Fruit fly (Drosophila melanogaster) whole organism, embryonic: ENCODE measurements around the gene swa.

ENCODE experiments used
- CG1024 ChIP-seq: fragments of 200-800 bp; sonication (Bioruptor generic); IDR thresholded peaks from 2 replicates; pipeline ENCODE4 v1.3.6; 2022; ENCODE audit warnings: missing biosample characterization, missing genetic modification characterization
- CG10267 ChIP-seq: fragments of 200-800 bp; sonication (Bioruptor generic); optimal IDR thresholded peaks from 2 replicates; lab custom pipeline; 2018; ENCODE audit warnings: missing biosample characterization, mild to moderate bottlenecking, missing genetic modification characterization, moderate library complexity
- CG12236 ChIP-seq: fragments of 200-800 bp; sonication (Bioruptor generic); optimal IDR thresholded peaks from 2 replicates; lab custom pipeline; 2016; ENCODE audit warnings: missing biosample characterization, missing genetic modification characterization
- CG1233 ChIP-seq: fragments of 200-800 bp; sonication (Bioruptor generic); optimal IDR thresholded peaks from 4 replicates; lab custom pipeline; 2018; ENCODE audit warnings: missing biosample characterization, mild to moderate bottlenecking, missing genetic modification characterization
- CG12744 ChIP-seq: fragments of 200-800 bp; sonication (Bioruptor generic); optimal IDR thresholded peaks from 2 replicates; lab custom pipeline; 2016; ENCODE audit warnings: missing biosample characterization, missing genetic modification characterization
- CG12769 ChIP-seq: fragments of 200-800 bp; sonication (Bioruptor generic); optimal IDR thresholded peaks from 2 replicates; lab custom pipeline; 2019; ENCODE audit warnings: missing biosample characterization, mild to moderate bottlenecking, missing genetic modification characterization, moderate library complexity
- CG13424 ChIP-seq: fragments of 200-800 bp; sonication (Bioruptor generic); optimal IDR thresholded peaks from 2 replicates; lab custom pipeline; 2019; ENCODE audit warnings: missing biosample characterization, mild to moderate bottlenecking, missing genetic modification characterization, moderate library complexity
- CG15269 ChIP-seq: fragments of 200-800 bp; sonication (Bioruptor generic); optimal IDR thresholded peaks from 2 replicates; lab custom pipeline; 2018; ENCODE audit warnings: missing biosample characterization, mild to moderate bottlenecking, missing genetic modification characterization, moderate library complexity
- CG1529 ChIP-seq: fragments of 200-800 bp; sonication (Bioruptor generic); optimal IDR thresholded peaks from 3 replicates; lab custom pipeline; 2018; ENCODE audit warnings: missing biosample characterization, missing genetic modification characterization
- CG15514 ChIP-seq: fragments of 200-800 bp; sonication (Bioruptor generic); optimal IDR thresholded peaks from 3 replicates; lab custom pipeline; 2017; ENCODE audit warnings: missing biosample characterization, missing genetic modification characterization, mild to moderate bottlenecking, moderate library complexity, missing genetic modification reagents
- CG16813 ChIP-seq: fragments of 200-800 bp; sonication (Bioruptor generic); IDR thresholded peaks from 3 replicates; pipeline ENCODE4 v1.3.6; 2022; ENCODE audit warnings: missing biosample characterization, missing genetic modification characterization; ENCODE audit not compliant: partially characterized antibody
- CG2116 ChIP-seq: fragments of 200-800 bp; sonication (Bioruptor generic); optimal IDR thresholded peaks from 3 replicates; lab custom pipeline; 2018; ENCODE audit warnings: missing biosample characterization, mild to moderate bottlenecking, missing genetic modification characterization
- CG2875 ChIP-seq: fragments of 200-800 bp; sonication (Bioruptor generic); optimal IDR thresholded peaks from 2 replicates; lab custom pipeline; 2017; ENCODE audit warnings: missing biosample characterization, mild to moderate bottlenecking, missing genetic modification characterization, missing genetic modification reagents
- CG30403 ChIP-seq: fragments of 200-800 bp; sonication (Bioruptor generic); optimal IDR thresholded peaks from 3 replicates; lab custom pipeline; 2016; ENCODE audit warnings: missing biosample characterization, missing genetic modification characterization
- CG34224 ChIP-seq: fragments of 200-800 bp; sonication (Bioruptor generic); IDR thresholded peaks from 3 replicates; pipeline ENCODE4 v1.3.6; 2022; ENCODE audit warnings: missing biosample characterization, missing genetic modification characterization; ENCODE audit not compliant: partially characterized antibody
- CG34376 ChIP-seq: fragments of 200-800 bp; sonication (Bioruptor generic); optimal IDR thresholded peaks from 2 replicates; lab custom pipeline; 2018; ENCODE audit warnings: missing biosample characterization, mild to moderate bottlenecking, missing genetic modification characterization
- CG3847 ChIP-seq: fragments of 200-800 bp; sonication (Bioruptor generic); IDR thresholded peaks from 2 replicates; pipeline ENCODE4 v1.3.6; 2022; ENCODE audit warnings: missing biosample characterization, missing genetic modification characterization
- CG4617 ChIP-seq: fragments of 200-800 bp; sonication (Bioruptor generic); optimal IDR thresholded peaks from 3 replicates; lab custom pipeline; 2016; ENCODE audit warnings: missing biosample characterization, missing genetic modification characterization, borderline replicate concordance
- CG4854 ChIP-seq: fragments of 200-800 bp; sonication (Bioruptor generic); optimal IDR thresholded peaks from 2 replicates; lab custom pipeline; 2016; ENCODE audit warnings: missing biosample characterization, missing genetic modification characterization, inconsistent platforms
- CG9609 ChIP-seq: fragments of 200-800 bp; sonication (Bioruptor generic); optimal IDR thresholded peaks from 3 replicates; lab custom pipeline; 2016; ENCODE audit warnings: missing biosample characterization, missing genetic modification characterization
- CoRest ChIP-seq: fragments of 200-800 bp; sonication (Bioruptor generic); optimal IDR thresholded peaks from 3 replicates; lab custom pipeline; 2018; ENCODE audit warnings: missing biosample characterization, mild to moderate bottlenecking, missing genetic modification characterization, moderate library complexity
- Fer1 ChIP-seq: fragments of 200-800 bp; sonication (Bioruptor generic); optimal IDR thresholded peaks from 2 replicates; lab custom pipeline; 2017; ENCODE audit warnings: missing biosample characterization, mild to moderate bottlenecking, missing genetic modification characterization
- HLHmδ ChIP-seq: fragments of 200-800 bp; sonication (Bioruptor generic); optimal IDR thresholded peaks from 2 replicates; lab custom pipeline; 2018; ENCODE audit warnings: missing biosample characterization, mild to moderate bottlenecking, missing genetic modification characterization, moderate library complexity
- Hr3 ChIP-seq: fragments of 200-800 bp; sonication (Bioruptor generic); optimal IDR thresholded peaks from 3 replicates; lab custom pipeline; 2016; ENCODE audit warnings: missing biosample characterization, missing genetic modification characterization
- Hr51 ChIP-seq, 2 experiments: fragments of 200-800 bp; sonication (Bioruptor generic); optimal IDR thresholded peaks; 2 replicates in 1 of 2; 3 replicates in 1 of 2; lab custom pipeline; 2016 to 2018; ENCODE audit warnings: missing biosample characterization in 2 of 2, missing genetic modification characterization in 2 of 2, mild to moderate bottlenecking in 1 of 2, moderate library complexity in 1 of 2
- Med ChIP-seq: fragments of 200-800 bp; sonication (Bioruptor generic); peaks from one replicate; lab custom pipeline; 2016; ENCODE audit warnings: missing biosample characterization, missing genetic modification characterization, mild to moderate bottlenecking, inconsistent platforms, moderate library complexity
- NC2β ChIP-seq: fragments of 200-800 bp; sonication (Bioruptor generic); optimal IDR thresholded peaks from 2 replicates; lab custom pipeline; 2016; ENCODE audit warnings: missing biosample characterization, missing genetic modification characterization
- Tbp ChIP-seq: fragments of >200 bp; optimal IDR thresholded peaks from 2 replicates; lab custom pipeline; 2018; ENCODE audit warnings: missing biosample characterization, missing genetic modification characterization
- Trl ChIP-seq, 3 experiments: fragments of >200 bp in 2 of 3; fragments of 200-800 bp in 1 of 3; sonication (Bioruptor generic) in 1 of 3; optimal IDR thresholded peaks; 2 replicates in 1 of 3; 3 replicates in 2 of 3; lab custom pipeline; 2016 to 2017; ENCODE audit warnings: missing biosample characterization in 1 of 3, missing genetic modification characterization in 1 of 3
- al ChIP-seq: fragments of 200-800 bp; sonication (Bioruptor generic); IDR thresholded peaks from 2 replicates; pipeline ENCODE4 v1.3.6; 2022; ENCODE audit warnings: missing biosample characterization, missing genetic modification characterization
- ci ChIP-seq: fragments of 200-800 bp; sonication (Bioruptor generic); IDR thresholded peaks from 3 replicates; pipeline ENCODE4 v1.3.6; 2022; ENCODE audit warnings: missing biosample characterization, missing genetic modification characterization
- dmrt99B ChIP-seq: fragments of 200-800 bp; sonication (Bioruptor generic); optimal IDR thresholded peaks from 2 replicates; lab custom pipeline; 2018; ENCODE audit warnings: missing biosample characterization, mild to moderate bottlenecking, missing genetic modification characterization, moderate library complexity
- en ChIP-seq: fragments of 200-800 bp; sonication (Bioruptor generic); optimal IDR thresholded peaks from 2 replicates; lab custom pipeline; 2016; ENCODE audit warnings: missing biosample characterization, missing genetic modification characterization
- exex ChIP-seq: fragments of 200-800 bp; sonication (Bioruptor generic); optimal IDR thresholded peaks from 4 replicates; lab custom pipeline; 2018; ENCODE audit warnings: missing biosample characterization, mild to moderate bottlenecking, missing genetic modification characterization, moderate library complexity
- fd64A ChIP-seq: fragments of 200-800 bp; sonication (Bioruptor generic); optimal IDR thresholded peaks from 3 replicates; lab custom pipeline; 2018; ENCODE audit warnings: missing biosample characterization, mild to moderate bottlenecking, missing genetic modification characterization
- grn ChIP-seq: fragments of 200-800 bp; sonication (Bioruptor generic); optimal IDR thresholded peaks from 3 replicates; lab custom pipeline; 2017; ENCODE audit warnings: missing biosample characterization, missing genetic modification characterization
- h ChIP-seq: fragments of >200 bp; optimal IDR thresholded peaks from 2 replicates; lab custom pipeline; 2017
- lab ChIP-seq: fragments of 200-800 bp; sonication (Bioruptor generic); optimal IDR thresholded peaks from 3 replicates; lab custom pipeline; 2017; ENCODE audit warnings: missing biosample characterization, missing genetic modification characterization, mild to moderate bottlenecking, moderate library complexity, missing genetic modification reagents
- lov ChIP-seq, 2 experiments: fragments of 200-800 bp in 1 of 2; fragments of >200 bp in 1 of 2; sonication (Bioruptor generic) in 1 of 2; IDR thresholded peaks in 1 of 2; optimal IDR thresholded peaks in 1 of 2; 2 replicates in 1 of 2; 3 replicates in 1 of 2; pipeline versions ENCODE4 v1.3.6 to Lab custom; 2017 to 2022; ENCODE audit warnings: missing biosample characterization in 1 of 2, missing genetic modification characterization in 1 of 2
- mirr ChIP-seq: fragments of 200-800 bp; sonication (Bioruptor generic); optimal IDR thresholded peaks from 3 replicates; lab custom pipeline; 2018; ENCODE audit warnings: missing biosample characterization, mild to moderate bottlenecking, missing genetic modification characterization
- onecut ChIP-seq: fragments of 200-800 bp; sonication (Bioruptor generic); IDR thresholded peaks from 2 replicates; pipeline ENCODE4 v1.3.6; 2022; ENCODE audit warnings: missing biosample characterization, missing genetic modification characterization
- otp ChIP-seq: fragments of 200-800 bp; sonication (Bioruptor generic); IDR thresholded peaks from 3 replicates; pipeline ENCODE4, ENCODE4 v1.3.6; 2022; ENCODE audit warnings: missing biosample characterization, missing genetic modification characterization
- pfk ChIP-seq: fragments of 200-800 bp; sonication (Bioruptor generic); optimal IDR thresholded peaks from 2 replicates; lab custom pipeline; 2018; ENCODE audit warnings: missing biosample characterization, mild to moderate bottlenecking, missing genetic modification characterization, moderate library complexity
- repo ChIP-seq: fragments of 200-800 bp; sonication (Bioruptor generic); optimal IDR thresholded peaks from 2 replicates; lab custom pipeline; 2016; ENCODE audit warnings: missing biosample characterization, missing genetic modification characterization
- slbo ChIP-seq: fragments of 200-800 bp; sonication (Bioruptor generic); IDR thresholded peaks from 2 replicates; pipeline ENCODE4 v1.3.6; 2022; ENCODE audit warnings: missing biosample characterization, missing genetic modification characterization
- sqz ChIP-seq: fragments of 200-800 bp; sonication (Bioruptor generic); optimal IDR thresholded peaks from 3 replicates; lab custom pipeline; 2018; ENCODE audit warnings: missing biosample characterization, mild to moderate bottlenecking, missing genetic modification characterization
- trh ChIP-seq: fragments of 200-800 bp; sonication (Bioruptor generic); optimal IDR thresholded peaks from 2 replicates; lab custom pipeline; 2016; ENCODE audit warnings: missing biosample characterization, missing genetic modification characterization
- wdn ChIP-seq: fragments of 200-800 bp; sonication (Bioruptor generic); IDR thresholded peaks from 2 replicates; pipeline ENCODE4 v1.3.6; 2022; ENCODE audit warnings: missing biosample characterization, missing genetic modification characterization
- z ChIP-seq: fragments of 200-800 bp; sonication (Bioruptor generic); IDR thresholded peaks from 3 replicates; pipeline ENCODE4 v1.3.6; 2022; ENCODE audit warnings: missing biosample characterization, missing genetic modification characterization

swa gene

dm6 chrX:6356748-6357397 is 8.6 kb downstream of the swa start (continued):
- no peak for TF ChIP-seq Tbp (GFP tag; lab: Kevin White, UChicago)
- TF ChIP-seq pfk (GFP tag; lab: Kevin White, UChicago): no peak
- 0 out of 2 replicates have a peak, but pooled peaks have one; percentile 21 for TF ChIP-seq slbo
- peak; percentile 18 for TF ChIP-seq CG30403 (GFP tag; lab: Kevin White, UChicago)
- no peak for TF ChIP-seq h (lab: Kevin White, UChicago)
- TF ChIP-seq CG4617: no peak
- peak; percentile 22 for TF ChIP-seq CG12769 (tag; lab: Kevin White, UChicago)
- TF ChIP-seq trh (GFP tag; lab: Kevin White, UChicago): no peak
- peak; percentile 89 for TF ChIP-seq CG34376 (GFP tag; lab: Kevin White, UChicago)
- TF ChIP-seq onecut: no peak
- TF ChIP-seq Trl (optimal IDR thresholded peaks at IDR 0.05; lab: Kevin White, UChicago): no peak
- TF ChIP-seq Trl (GFP tag; optimal IDR thresholded peaks at IDR 0.05; lab: Kevin White, UChicago): no peak
- no peak for TF ChIP-seq Hr3
- no peak for TF ChIP-seq CG34224 (GFP tag; lab: Robert Waterston, UW)
- no peak for TF ChIP-seq lov (optimal IDR thresholded peaks at IDR 0.05; lab: Kevin White, UChicago)
- TF ChIP-seq lov (GFP tag; IDR thresholded peaks at IDR 0.05; lab: Robert Waterston, UW): no peak
- TF ChIP-seq NC2β (GFP tag; lab: Kevin White, UChicago): no peak
- no peak for TF ChIP-seq CG9609
- peak; percentile 22 for TF ChIP-seq lab
- TF ChIP-seq CG13424 (tag; lab: Kevin White, UChicago): peak; percentile 10
- no peak for TF ChIP-seq wdn
- TF ChIP-seq fd64A (GFP tag; lab: Kevin White, UChicago): no peak
- peak; percentile 2 for TF ChIP-seq CG15514 (GFP tag; lab: Kevin White, UChicago)
- TF ChIP-seq exex (tag; lab: Kevin White, UChicago): peak; percentile 94
- TF ChIP-seq al (GFP tag; lab: Robert Waterston, UW): no peak
- peak; percentile 95 for TF ChIP-seq mirr (GFP tag; lab: Kevin White, UChicago)
- peak; percentile 33 for TF ChIP-seq Med (GFP tag; lab: Kevin White, UChicago)
- TF ChIP-seq CG15269 (tag; lab: Kevin White, UChicago): peak; percentile 44
- TF ChIP-seq dmrt99B: peak; percentile 27
- TF ChIP-seq grn (GFP tag; lab: Kevin White, UChicago): peak; percentile 35
- TF ChIP-seq otp (GFP tag; lab: Robert Waterston, UW): no peak
- no peak for TF ChIP-seq CG12236
- TF ChIP-seq CG12744 (GFP tag; lab: Kevin White, UChicago): no peak
- no peak for TF ChIP-seq z (GFP tag; lab: Robert Waterston, UW)
- peak in 1 of 2 experiments; percentile 42 for TF ChIP-seq Hr51 (GFP tag; optimal IDR thresholded peaks at IDR 0.05; lab: Kevin White, UChicago)
- no peak for TF ChIP-seq CG2875 (GFP tag; lab: Kevin White, UChicago)
- TF ChIP-seq CG10267 (tag; lab: Kevin White, UChicago): no peak
- TF ChIP-seq CG16813 (GFP tag; lab: Robert Waterston, UW): no peak
- no peak for TF ChIP-seq CG2116 (GFP tag; lab: Kevin White, UChicago)
- peak; percentile 20; the same call in 1 of the 2 replicates for TF ChIP-seq CG3847 (GFP tag; lab: Robert Waterston, UW)
- TF ChIP-seq HLHmδ (GFP tag; lab: Kevin White, UChicago): no peak
- TF ChIP-seq CG1233 (GFP tag; lab: Kevin White, UChicago): no peak
- peak; percentile 28 for TF ChIP-seq Fer1 (GFP tag; lab: Kevin White, UChicago)
- TF ChIP-seq CG1529 (GFP tag; lab: Kevin White, UChicago): no peak
- no peak for TF ChIP-seq ci (GFP tag; lab: Robert Waterston, UW)
- TF ChIP-seq repo (GFP tag; lab: Kevin White, UChicago): no peak
- TF ChIP-seq CG1024 (GFP tag; lab: Robert Waterston, UW): no peak
- peak; percentile 28 for TF ChIP-seq CoRest (tag; lab: Kevin White, UChicago)
- no peak for TF ChIP-seq CG4854 (GFP tag; lab: Kevin White, UChicago)
- peak; percentile 64 for TF ChIP-seq sqz (GFP tag; lab: Kevin White, UChicago)
- TF ChIP-seq en (GFP tag; lab: Kevin White, UChicago): no peak
